Worm (Caenorhabditis elegans) whole organism, L1 larva: ENCODE data around the gene D1046.16.

ENCODE experiments used
- C04F5.9 ChIP-seq: sonication (generic microtip); optimal IDR thresholded peaks from 2 replicates; lab custom pipeline; 2016; ENCODE audit warnings: missing genetic modification characterization, missing compliant biosample characterization
- C16A3.4 ChIP-seq: fragments of 150-350 bp; optimal IDR thresholded peaks from 2 replicates; lab custom pipeline; 2014; ENCODE audit warnings: missing biosample characterization, missing genetic modification characterization
- Y116A8C.19 ChIP-seq: sonication (generic microtip); optimal IDR thresholded peaks from 2 replicates; lab custom pipeline; 2016; ENCODE audit warnings: missing compliant biosample characterization, missing genetic modification characterization, borderline replicate concordance
- aha-1 ChIP-seq: fragments of 150-350 bp; optimal IDR thresholded peaks from 2 replicates; lab custom pipeline; 2014; ENCODE audit warnings: missing biosample characterization, missing genetic modification characterization
- blmp-1 ChIP-seq: fragments of 150-350 bp; optimal IDR thresholded peaks from 2 replicates; lab custom pipeline; 2014; ENCODE audit warnings: missing biosample characterization, missing genetic modification characterization
- ceh-82 ChIP-seq, 3 experiments: fragments of 150-350 bp in 1 of 3; sonication (generic microtip) in 2 of 3; optimal IDR thresholded peaks; 2 replicates each; lab custom pipeline; 2014 to 2017; ENCODE audit warnings: missing biosample characterization in 3 of 3, missing genetic modification characterization in 3 of 3
- ceh-88 ChIP-seq: fragments of 200-800 bp; sonication (Bioruptor generic); IDR thresholded peaks from 2 replicates; pipeline ENCODE4 v1.3.6; 2022; ENCODE audit warnings: missing genetic modification characterization, missing compliant biosample characterization
- ceh-90 ChIP-seq: sonication (generic microtip); optimal IDR thresholded peaks from 2 replicates; lab custom pipeline; 2016; ENCODE audit warnings: missing genetic modification characterization, missing compliant biosample characterization
- ces-1 ChIP-seq: fragments of 150-350 bp; optimal IDR thresholded peaks from 2 replicates; lab custom pipeline; 2014; ENCODE audit warnings: missing biosample characterization, missing genetic modification reagents, missing genetic modification characterization
- dpl-1 ChIP-seq, 3 experiments: fragments of 150-350 bp in 2 of 3; sonication (generic microtip) in 1 of 3; optimal IDR thresholded peaks; 2 replicates each; lab custom pipeline; 2014 to 2017; ENCODE audit warnings: missing biosample characterization in 3 of 3, missing genetic modification characterization in 3 of 3, missing genetic modification reagents in 3 of 3
- efl-1 ChIP-seq, 4 experiments: fragments of 150-350 bp; optimal IDR thresholded peaks in 3 of 4; peaks in 1 of 4; 1 replicate in 1 of 4; 2 replicates in 3 of 4; lab custom pipeline; 2014; ENCODE audit warnings: missing biosample characterization in 2 of 4, missing genetic modification characterization in 2 of 4, missing genetic modification reagents in 2 of 4
- efl-3 ChIP-seq: fragments of 200-800 bp; sonication (Bioruptor generic); optimal IDR thresholded peaks from 2 replicates; lab custom pipeline; 2018; ENCODE audit warnings: mild to moderate bottlenecking, missing genetic modification characterization, missing compliant biosample characterization
- egl-27 ChIP-seq, 2 experiments: fragments of 150-350 bp in 1 of 2; sonication (generic microtip); optimal IDR thresholded peaks; 3 replicates each; lab custom pipeline; 2017 to 2018; ENCODE audit warnings: missing biosample characterization in 2 of 2, missing genetic modification characterization in 2 of 2, missing genetic modification reagents in 2 of 2
- elt-2 ChIP-seq: sonication (generic microtip); optimal IDR thresholded peaks from 2 replicates; lab custom pipeline; 2016; ENCODE audit warnings: missing genetic modification characterization, mild to moderate bottlenecking, inconsistent platforms, missing compliant biosample characterization, missing genetic modification reagents
- elt-3 ChIP-seq, 6 experiments: fragments of 150-350 bp in 1 of 6; sonication (generic microtip); optimal IDR thresholded peaks; 2 replicates each; lab custom pipeline; 2017 to 2018; ENCODE audit warnings: missing biosample characterization in 6 of 6, missing genetic modification characterization in 6 of 6, inconsistent platforms in 1 of 6
- ets-5 ChIP-seq: fragments of 200-800 bp; sonication (Bioruptor generic); IDR thresholded peaks from 2 replicates; pipeline ENCODE4 v1.3.6; 2022; ENCODE audit warnings: missing genetic modification characterization, missing compliant biosample characterization
- fkh-8 ChIP-seq: sonication (generic microtip); optimal IDR thresholded peaks from 2 replicates; lab custom pipeline; 2016; ENCODE audit warnings: mild to moderate bottlenecking, missing genetic modification characterization, missing compliant biosample characterization
- grh-1 ChIP-seq: fragments of 200-800 bp; sonication (Bioruptor generic); IDR thresholded peaks from 2 replicates; pipeline ENCODE4 v1.3.6; 2022; ENCODE audit warnings: missing genetic modification reagents, missing genetic modification characterization, missing compliant biosample characterization
- hlh-4 ChIP-seq: sonication (generic microtip); optimal IDR thresholded peaks from 2 replicates; lab custom pipeline; 2016; ENCODE audit warnings: mild to moderate bottlenecking, missing genetic modification characterization, missing compliant biosample characterization
- lin-13 ChIP-seq: fragments of 150-350 bp; optimal IDR thresholded peaks from 2 replicates; lab custom pipeline; 2014; ENCODE audit warnings: missing biosample characterization, missing genetic modification reagents, missing genetic modification characterization
- lin-35 ChIP-seq, 2 experiments: fragments of 150-350 bp; optimal IDR thresholded peaks; 2 replicates each; lab custom pipeline; 2014; ENCODE audit warnings: missing biosample characterization in 2 of 2, missing genetic modification characterization in 2 of 2, missing genetic modification reagents in 2 of 2
- lin-39 ChIP-seq: fragments of 150-350 bp; optimal IDR thresholded peaks from 2 replicates; lab custom pipeline; 2014; ENCODE audit warnings: missing biosample characterization, missing genetic modification reagents, missing genetic modification characterization
- lsy-2 ChIP-seq, 2 experiments: fragments of 150-350 bp; optimal IDR thresholded peaks; 2 replicates each; lab custom pipeline; 2014; ENCODE audit warnings: missing biosample characterization in 2 of 2, missing genetic modification characterization in 2 of 2
- mdl-1 ChIP-seq, 2 experiments: fragments of 150-350 bp; optimal IDR thresholded peaks; 2 replicates each; lab custom pipeline; 2014 to 2017; ENCODE audit warnings: missing biosample characterization in 2 of 2, missing genetic modification characterization in 2 of 2, inconsistent platforms in 1 of 2
- nhr-12 ChIP-seq: sonication (generic microtip); optimal IDR thresholded peaks from 2 replicates; lab custom pipeline; 2017; ENCODE audit warnings: missing biosample characterization, missing genetic modification characterization
- nhr-19 ChIP-seq: fragments of 200-800 bp; sonication (Bioruptor generic); conservative IDR thresholded peaks from 2 replicates; pipeline ENCODE4 v1.3.6; 2022; ENCODE audit warnings: missing genetic modification characterization, missing compliant biosample characterization
- nhr-20 ChIP-seq: sonication (generic microtip); optimal IDR thresholded peaks from 2 replicates; lab custom pipeline; 2016; ENCODE audit warnings: mild to moderate bottlenecking, missing genetic modification characterization, missing compliant biosample characterization
- nhr-71 ChIP-seq: sonication (generic microtip); optimal IDR thresholded peaks from 2 replicates; lab custom pipeline; 2016; ENCODE audit warnings: mild to moderate bottlenecking, missing genetic modification characterization, moderate library complexity, missing compliant biosample characterization
- nhr-76 ChIP-seq: sonication (generic microtip); optimal IDR thresholded peaks from 2 replicates; lab custom pipeline; 2017; ENCODE audit warnings: missing biosample characterization, missing genetic modification characterization
- nhr-77 ChIP-seq: fragments of 150-350 bp; optimal IDR thresholded peaks from 2 replicates; lab custom pipeline; 2014; ENCODE audit warnings: missing biosample characterization, missing genetic modification characterization
- nhr-85 ChIP-seq: sonication (generic microtip); peaks from one replicate; lab custom pipeline; 2016; ENCODE audit warnings: missing genetic modification characterization, inconsistent platforms, missing compliant biosample characterization
- rnt-1 ChIP-seq: sonication (generic microtip); optimal IDR thresholded peaks from 2 replicates; lab custom pipeline; 2016; ENCODE audit warnings: mild to moderate bottlenecking, missing genetic modification characterization, moderate library complexity, missing compliant biosample characterization
- snpc-4 ChIP-seq: fragments of 150-350 bp; optimal IDR thresholded peaks from 2 replicates; lab custom pipeline; 2014; ENCODE audit warnings: missing biosample characterization, missing genetic modification characterization
- snu-23 ChIP-seq: sonication (generic microtip); optimal IDR thresholded peaks from 2 replicates; lab custom pipeline; 2016; ENCODE audit warnings: missing genetic modification characterization, missing compliant biosample characterization
- sox-4 ChIP-seq: sonication (generic microtip); optimal IDR thresholded peaks from 2 replicates; lab custom pipeline; 2016; ENCODE audit warnings: missing genetic modification characterization, missing compliant biosample characterization
- sup-37 ChIP-seq: fragments of 200-800 bp; sonication (Bioruptor generic); optimal IDR thresholded peaks from 2 replicates; lab custom pipeline; 2018; ENCODE audit warnings: mild to moderate bottlenecking, missing genetic modification characterization, missing compliant biosample characterization
- tbx-2 ChIP-seq: sonication (generic microtip); optimal IDR thresholded peaks from 2 replicates; lab custom pipeline; 2016; ENCODE audit warnings: missing genetic modification characterization, missing compliant biosample characterization
- unc-130 ChIP-seq: fragments of 150-350 bp; optimal IDR thresholded peaks from 2 replicates; lab custom pipeline; 2017; ENCODE audit warnings: missing biosample characterization, missing genetic modification characterization, inconsistent platforms
- unc-30 ChIP-seq: sonication (generic microtip); optimal IDR thresholded peaks from 2 replicates; lab custom pipeline; 2017; ENCODE audit warnings: missing biosample characterization, missing genetic modification characterization
- vab-15 ChIP-seq: sonication (generic microtip); optimal IDR thresholded peaks from 2 replicates; lab custom pipeline; 2017; ENCODE audit warnings: missing genotype, mild to moderate bottlenecking, missing genetic modification characterization, missing compliant biosample characterization
- ztf-11 ChIP-seq, 2 experiments: sonication (generic microtip); optimal IDR thresholded peaks; 2 replicates each; lab custom pipeline; 2016 to 2017; ENCODE audit warnings: missing genetic modification characterization in 2 of 2, missing biosample characterization in 1 of 2, missing compliant biosample characterization in 1 of 2

The D1046.16 gene

DNA sequence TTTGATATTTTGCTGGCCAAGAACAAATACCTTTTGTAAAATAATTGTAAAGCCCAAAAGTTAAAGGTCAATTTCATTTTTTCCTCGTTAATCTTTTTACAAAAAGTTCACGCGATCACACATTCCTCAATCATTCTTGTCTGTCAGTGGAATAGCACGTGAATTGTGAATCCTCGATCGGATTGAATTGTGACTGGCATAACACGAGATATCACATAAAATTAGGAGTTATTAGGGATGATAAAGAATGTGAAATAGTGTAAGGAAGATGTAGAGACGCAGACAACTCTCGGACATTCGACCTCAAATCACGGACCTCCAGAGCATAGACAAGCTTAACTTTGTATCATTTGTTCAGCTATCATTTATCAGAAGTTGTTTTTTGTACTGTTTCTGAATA is 15.8 kb upstream of the D1046.16 start, which contains the start of gene C27B7.6:
Gene C27B7.6, minus strand, starts transcription at position 182 of the 400 bp plus-strand sequence.
- TF ChIP-seq sox-4 (tag; lab: Kevin White, UChicago) (no peak), rnt-1 (tag; lab: Kevin White, UChicago) (peak; percentile 40), tbx-2 (tag; lab: Kevin White, UChicago) (no peak), ces-1 (GFP tag; lab: Kevin White, UChicago) (no peak), efl-1 (optimal IDR thresholded peaks at IDR 0.05; lab: Kevin White, UChicago) (no peak), efl-1 (GFP tag; optimal IDR thresholded peaks at IDR 0.05 in 1 of 2; lab: Kevin White, UChicago) (peak in 1 of 2 experiments; percentile 83), snu-23 (GFP tag; lab: Kevin White, UChicago) (peak; percentile 24), nhr-71 (tag; lab: Kevin White, UChicago) (peak; percentile 62), unc-130 (tag; lab: Kevin White, UChicago) (peak; percentile 14), efl-3 (GFP tag; lab: Kevin White, UChicago) (no peak)

DNA sequence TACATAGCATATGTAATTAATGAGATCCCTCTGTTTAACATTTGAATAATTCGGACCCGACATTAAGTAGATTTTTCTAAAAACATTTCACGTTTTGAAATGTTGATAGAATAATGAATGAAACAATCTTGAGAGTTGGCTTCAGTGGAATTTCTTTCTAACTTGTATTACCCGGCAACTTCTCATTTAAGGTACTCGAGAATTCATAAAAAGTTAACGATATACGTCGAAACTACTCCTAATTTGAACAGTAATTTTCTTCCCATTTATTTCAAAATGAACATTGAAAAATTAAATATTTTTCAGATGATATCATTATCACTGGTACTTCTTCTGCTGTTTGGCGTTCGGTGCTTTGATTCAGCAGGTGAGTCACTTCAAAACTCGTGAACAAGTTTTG is 15.2 kb upstream of the D1046.16 start, which contains the start of gene C27B7.7:
Gene C27B7.7, plus strand, starts transcription at position 301 of the 400 bp plus-strand sequence.
- TF ChIP-seq nhr-77 (tag; lab: Kevin White, UChicago) = no peak
- TF ChIP-seq nhr-76 (tag; lab: Kevin White, UChicago) = no peak
- TF ChIP-seq egl-27 (tag; optimal IDR thresholded peaks at IDR 0.05; lab: Kevin White, UChicago) = no peak
- TF ChIP-seq ceh-88 = no peak
- TF ChIP-seq rnt-1 (tag; lab: Kevin White, UChicago) = no peak
- no peak for TF ChIP-seq fkh-8 (tag; lab: Kevin White, UChicago)
- TF ChIP-seq nhr-12 (tag; lab: Kevin White, UChicago) = no peak
- TF ChIP-seq C16A3.4 (tag; lab: Kevin White, UChicago) = no peak
- no peak for TF ChIP-seq nhr-71 (tag; lab: Kevin White, UChicago)
- no peak for TF ChIP-seq lin-39
- no peak for TF ChIP-seq unc-30 (tag; lab: Kevin White, UChicago)
- TF ChIP-seq snpc-4 (tag; lab: Kevin White, UChicago) = no peak
- TF ChIP-seq Y116A8C.19 (tag; lab: Kevin White, UChicago) = no peak
- no peak for TF ChIP-seq C04F5.9 (tag; lab: Kevin White, UChicago)
- TF ChIP-seq tbx-2 (tag; lab: Kevin White, UChicago) = no peak
- TF ChIP-seq elt-2 (tag; lab: Kevin White, UChicago) = no peak
- no peak for TF ChIP-seq lsy-2 (tag; optimal IDR thresholded peaks at IDR 0.05; lab: Kevin White, UChicago)
- no peak for TF ChIP-seq nhr-85
- TF ChIP-seq grh-1 (GFP tag; lab: Robert Waterston, UW) = no peak

DNA sequence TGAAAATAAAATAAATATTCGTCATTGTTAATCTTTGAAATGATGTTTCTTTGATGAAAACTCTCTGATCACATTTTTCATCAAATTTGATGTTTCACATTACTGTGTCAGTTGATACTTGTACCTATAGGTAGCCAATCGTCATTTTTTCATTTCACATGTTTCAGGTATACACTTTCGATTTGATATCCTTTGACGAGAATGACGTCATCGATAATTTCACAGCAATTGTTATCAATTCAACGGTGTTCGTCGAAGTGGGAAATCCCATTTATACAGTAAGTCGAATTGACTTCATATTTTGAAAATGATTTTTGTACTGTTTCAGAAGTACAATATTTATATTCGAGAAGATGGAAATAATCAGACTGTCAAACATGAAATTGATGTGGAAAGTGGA is 7.8 kb upstream of the D1046.16 start:
- TF ChIP-seq lin-13 (no peak), nhr-85 (peak; percentile 42), lin-35 (GFP tag; optimal IDR thresholded peaks at IDR 0.05; lab: Kevin White, UChicago) (peak in 1 of 2 experiments; percentile 24), nhr-20 (peak; percentile 14), snu-23 (GFP tag; lab: Kevin White, UChicago) (no peak), elt-3 (tag; optimal IDR thresholded peaks at IDR 0.05; lab: Kevin White, UChicago) (peak in 1 of 6 experiments; percentile 13), blmp-1 (tag; lab: Kevin White, UChicago) (peak; percentile 15), nhr-19 (GFP tag; lab: Robert Waterston, UW) (no peak)

DNA sequence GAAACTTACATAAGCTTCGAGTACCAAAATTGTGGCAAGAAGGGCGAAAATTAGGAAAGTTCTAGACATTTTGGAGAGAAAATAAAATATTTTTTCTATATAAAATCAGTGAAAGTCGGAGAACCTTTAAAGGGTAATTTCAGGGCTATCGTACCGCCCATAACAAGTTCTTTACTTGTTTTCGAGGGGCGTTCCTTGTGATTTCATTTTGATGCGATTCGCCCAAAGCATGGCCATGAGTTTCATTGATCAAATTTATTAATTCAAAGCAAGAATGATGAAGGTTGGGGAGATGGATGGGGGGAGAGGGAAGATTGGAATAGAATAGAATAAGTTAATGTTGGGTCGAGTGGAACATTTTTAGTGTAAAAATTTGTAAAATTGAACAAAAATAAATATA is 5.9 kb upstream of the D1046.16 start, which contains the start of gene C27B7.9:
Gene C27B7.9, minus strand, starts transcription at position 101 of the 400 bp plus-strand sequence.
- TF ChIP-seq vab-15 (tag; lab: Kevin White, UChicago) = no peak
- no peak for TF ChIP-seq ceh-82 (tag; optimal IDR thresholded peaks at IDR 0.05; lab: Kevin White, UChicago)
- TF ChIP-seq nhr-71 (tag; lab: Kevin White, UChicago) = no peak
- TF ChIP-seq snpc-4 (tag; lab: Kevin White, UChicago) = no peak
- TF ChIP-seq ceh-90 (tag; lab: Kevin White, UChicago) = no peak
- no peak for TF ChIP-seq ceh-88
- no peak for TF ChIP-seq sox-4 (tag; lab: Kevin White, UChicago)
- TF ChIP-seq nhr-19 (GFP tag; lab: Robert Waterston, UW) = no peak
- TF ChIP-seq sup-37 (GFP tag; lab: Kevin White, UChicago) = no peak
- no peak for TF ChIP-seq mdl-1 (tag; optimal IDR thresholded peaks at IDR 0.05; lab: Kevin White, UChicago)
- TF ChIP-seq lin-13 = no peak
- TF ChIP-seq nhr-76 (tag; lab: Kevin White, UChicago) = no peak
- no peak for TF ChIP-seq aha-1
- no peak for TF ChIP-seq ets-5 (GFP tag; lab: Robert Waterston, UW)
- no peak for TF ChIP-seq Y116A8C.19 (tag; lab: Kevin White, UChicago)
- TF ChIP-seq ztf-11 (tag; optimal IDR thresholded peaks at IDR 0.05; lab: Kevin White, UChicago) = no peak
- no peak for TF ChIP-seq hlh-4 (tag; lab: Kevin White, UChicago)
- no peak for TF ChIP-seq dpl-1 (GFP tag; optimal IDR thresholded peaks at IDR 0.05; lab: Kevin White, UChicago)
